Worm (Caenorhabditis elegans): Measurements from ENCODE around the gene npr-43.

The npr-43 gene

DNA sequence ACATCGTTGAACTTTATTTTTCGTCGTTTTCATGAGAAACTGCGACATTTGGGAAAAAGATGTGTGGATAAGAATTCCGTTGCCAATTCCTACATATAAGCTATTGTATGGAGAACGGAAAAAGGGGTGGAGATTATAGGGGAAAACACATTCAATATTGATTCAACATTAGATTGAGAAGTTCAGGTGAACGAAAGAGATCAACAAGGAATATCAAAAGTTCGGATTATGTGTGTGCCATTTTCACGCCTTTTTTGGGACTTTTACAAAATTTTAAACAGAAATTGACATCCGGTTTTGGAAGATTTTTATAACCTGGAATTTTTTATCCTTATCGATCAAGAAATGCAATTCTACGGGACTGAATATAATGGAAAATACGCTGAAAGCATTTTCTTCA lies 51.1 kb downstream of the npr-43 start, which contains the start of gene F47B8.5:
Gene F47B8.5 (minus strand): TSS at position 101 of the 400 bp plus-strand sequence.
- TF ChIP-seq dao-5 (tag; optimal IDR thresholded peaks at IDR 0.05) = no peak
- TF ChIP-seq him-1 (tag; optimal IDR thresholded peaks at IDR 0.05) = no peak
- no peak for TF ChIP-seq W03F9.2 (tag; optimal IDR thresholded peaks at IDR 0.05)

All from whole organism, L4/young adult.